Worm (Caenorhabditis elegans) whole organism, L4 larva: ENCODE measurements around the gene C18D11.10.

Source experiments
- F10B5.3 ChIP-seq: sonication (generic microtip); optimal IDR thresholded peaks from 2 replicates; lab custom pipeline; 2016; ENCODE audit warnings: mild to moderate bottlenecking, missing genetic modification characterization, missing compliant biosample characterization
- F26F4.8 ChIP-seq: fragments of 200-800 bp; sonication (Bioruptor generic); conservative IDR thresholded peaks from 2 replicates; pipeline ENCODE4 v1.3.6; 2022; ENCODE audit warnings: missing genetic modification characterization, missing compliant biosample characterization
- F37D6.2 ChIP-seq: sonication (generic microtip); optimal IDR thresholded peaks from 2 replicates; lab custom pipeline; 2016; ENCODE audit warnings: mild to moderate bottlenecking, missing genetic modification characterization, missing compliant biosample characterization
- F44E2.7 ChIP-seq: fragments of 200-800 bp; sonication (Bioruptor generic); IDR thresholded peaks from 2 replicates; pipeline ENCODE4 v2.1.2; 2022; ENCODE audit warnings: missing genetic modification characterization, missing compliant biosample characterization
- F49E8.2 ChIP-seq: sonication (generic microtip); optimal IDR thresholded peaks from 2 replicates; lab custom pipeline; 2016; ENCODE audit warnings: missing compliant biosample characterization, mild to moderate bottlenecking, missing genetic modification characterization, borderline replicate concordance
- Y48G9A.11 ChIP-seq: fragments of 200-800 bp; sonication (Bioruptor generic); IDR thresholded peaks from 2 replicates; pipeline ENCODE4 v1.3.6; 2022; ENCODE audit warnings: missing genetic modification reagents, missing genetic modification characterization, missing compliant biosample characterization
- Y5F2A.4 ChIP-seq: fragments of 200-800 bp; sonication (Bioruptor generic); optimal IDR thresholded peaks from 2 replicates; lab custom pipeline; 2018; ENCODE audit warnings: mild to moderate bottlenecking, missing genetic modification characterization, missing compliant biosample characterization
- Y75B8A.6 ChIP-seq: fragments of 200-800 bp; sonication (Bioruptor generic); IDR thresholded peaks from 2 replicates; pipeline ENCODE4 v1.3.6; 2022; ENCODE audit warnings: missing genetic modification reagents, missing genetic modification characterization, missing compliant biosample characterization
- ama-1 ChIP-seq: fragments of 150-350 bp; optimal IDR thresholded peaks from 2 replicates; lab custom pipeline; 2014; ENCODE audit warnings: inconsistent platforms, mixed read lengths
- ceh-44 ChIP-seq: fragments of 200-800 bp; sonication (Bioruptor generic); IDR thresholded peaks from 2 replicates; pipeline ENCODE4 v1.3.6; 2022; ENCODE audit warnings: missing genetic modification reagents, missing genetic modification characterization, missing compliant biosample characterization
- ceh-82 ChIP-seq: sonication (generic microtip); optimal IDR thresholded peaks from 2 replicates; lab custom pipeline; 2017; ENCODE audit warnings: missing biosample characterization, missing genetic modification characterization
- ces-1 ChIP-seq: fragments of 150-350 bp; sonication (generic microtip); optimal IDR thresholded peaks from 4 replicates; lab custom pipeline; 2014; ENCODE audit warnings: missing biosample characterization, missing genetic modification reagents, missing genetic modification characterization
- ctbp-1 ChIP-seq: fragments of 200-800 bp; sonication (Bioruptor generic); IDR thresholded peaks from 2 replicates; pipeline ENCODE4 v1.3.6; 2022; ENCODE audit warnings: missing genetic modification reagents, missing genetic modification characterization, missing compliant biosample characterization
- daf-19 ChIP-seq: fragments of 200-800 bp; sonication (Bioruptor generic); conservative IDR thresholded peaks from 2 replicates; pipeline ENCODE4 v1.3.6; 2022; ENCODE audit warnings: missing genetic modification characterization, missing compliant biosample characterization
- daf-8 ChIP-seq: fragments of 200-800 bp; sonication (Bioruptor generic); IDR thresholded peaks from 2 replicates; pipeline ENCODE4 v1.3.6; 2022; ENCODE audit warnings: missing genetic modification characterization, missing compliant biosample characterization
- duxl-1 ChIP-seq: sonication (generic microtip); optimal IDR thresholded peaks from 2 replicates; lab custom pipeline; 2016; ENCODE audit warnings: mild to moderate bottlenecking, missing genetic modification characterization, moderate library complexity, missing compliant biosample characterization; ENCODE audit not compliant: poor library complexity
- dve-1 ChIP-seq: sonication (generic microtip); optimal IDR thresholded peaks from 2 replicates; lab custom pipeline; 2017; ENCODE audit warnings: antibody characterized with exemption, mild to moderate bottlenecking, missing genetic modification characterization, missing compliant biosample characterization; ENCODE audit not compliant: insufficient read depth
- egl-43 ChIP-seq: fragments of 200-800 bp; sonication (Bioruptor generic); IDR thresholded peaks from 2 replicates; pipeline ENCODE4 v1.3.6; 2022; ENCODE audit warnings: missing genetic modification reagents, missing genetic modification characterization, missing compliant biosample characterization
- fos-1 ChIP-seq: fragments of 150-350 bp; optimal IDR thresholded peaks from 2 replicates; lab custom pipeline; 2014; ENCODE audit warnings: missing biosample characterization, missing genetic modification characterization
- hlh-11 ChIP-seq: fragments of 200-800 bp; sonication (Bioruptor generic); optimal IDR thresholded peaks from 2 replicates; lab custom pipeline; 2018; ENCODE audit warnings: mild to moderate bottlenecking, missing genetic modification characterization, missing compliant biosample characterization
- hlh-30 ChIP-seq: sonication (generic microtip); optimal IDR thresholded peaks from 2 replicates; lab custom pipeline; 2017; ENCODE audit warnings: antibody characterized with exemption, mild to moderate bottlenecking, missing genetic modification characterization, missing compliant biosample characterization; ENCODE audit not compliant: insufficient read depth
- hmg-1.1 ChIP-seq: fragments of 200-800 bp; sonication (Bioruptor generic); IDR thresholded peaks from 2 replicates; pipeline ENCODE4 v1.3.6; 2022; ENCODE audit warnings: missing genetic modification reagents, missing genetic modification characterization, missing compliant biosample characterization
- jun-1 ChIP-seq: fragments of 150-350 bp; optimal IDR thresholded peaks from 2 replicates; lab custom pipeline; 2014; ENCODE audit warnings: missing biosample characterization, missing genetic modification reagents, missing genetic modification characterization
- lin-13 ChIP-seq: fragments of 150-350 bp; optimal IDR thresholded peaks from 2 replicates; lab custom pipeline; 2014; ENCODE audit warnings: missing biosample characterization, missing genetic modification reagents, missing genetic modification characterization
- lin-15B ChIP-seq: fragments of 150-350 bp; sonication (generic microtip); optimal IDR thresholded peaks from 3 replicates; lab custom pipeline; 2014; ENCODE audit warnings: missing biosample characterization, missing genetic modification characterization
- lin-29 ChIP-seq: fragments of 200-800 bp; sonication (Bioruptor generic); IDR thresholded peaks from 2 replicates; pipeline ENCODE4 v1.3.6; 2022; ENCODE audit warnings: missing genetic modification reagents, missing genetic modification characterization, missing compliant biosample characterization
- lin-38 ChIP-seq: fragments of 200-800 bp; sonication (Bioruptor generic); IDR thresholded peaks from 2 replicates; pipeline ENCODE4 v1.3.6; 2022; ENCODE audit warnings: missing genetic modification reagents, missing genetic modification characterization, missing compliant biosample characterization
- lir-3 ChIP-seq: sonication (generic microtip); optimal IDR thresholded peaks from 2 replicates; lab custom pipeline; 2016; ENCODE audit warnings: mild to moderate bottlenecking, missing genetic modification characterization, missing compliant biosample characterization
- lsy-2 ChIP-seq, 2 experiments: fragments of 150-350 bp in 1 of 2; sonication (generic microtip) in 1 of 2; optimal IDR thresholded peaks; 2 replicates each; lab custom pipeline; 2014 to 2017; ENCODE audit warnings: missing biosample characterization in 2 of 2, missing genetic modification characterization in 2 of 2
- madf-5 ChIP-seq, 2 experiments: fragments of 200-800 bp; sonication (Bioruptor generic); IDR thresholded peaks; 2 replicates each; pipeline ENCODE4 v1.3.6; 2022; ENCODE audit warnings: missing compliant biosample characterization in 2 of 2, missing genetic modification characterization in 2 of 2
- madf-9 ChIP-seq: fragments of 200-800 bp; sonication (Bioruptor generic); conservative IDR thresholded peaks from 2 replicates; pipeline ENCODE4 v1.3.6; 2022; ENCODE audit warnings: missing genetic modification reagents, missing genetic modification characterization, missing compliant biosample characterization
- mxl-2 ChIP-seq: fragments of 200-800 bp; sonication (Bioruptor generic); conservative IDR thresholded peaks from 2 replicates; pipeline ENCODE4 v1.3.6; 2022; ENCODE audit warnings: missing genetic modification reagents, missing genetic modification characterization, missing compliant biosample characterization
- nhr-11 ChIP-seq: fragments of 150-350 bp; optimal IDR thresholded peaks from 2 replicates; lab custom pipeline; 2014; ENCODE audit warnings: missing biosample characterization, missing genetic modification characterization
- nhr-237 ChIP-seq: sonication (generic microtip); optimal IDR thresholded peaks from 2 replicates; lab custom pipeline; 2017; ENCODE audit warnings: missing biosample characterization, missing genetic modification characterization
- nhr-42 ChIP-seq: fragments of 200-800 bp; sonication (Bioruptor generic); IDR thresholded peaks from 2 replicates; pipeline ENCODE4 v1.3.6; 2022; ENCODE audit warnings: missing genetic modification characterization, missing compliant biosample characterization
- nhr-76 ChIP-seq: fragments of 150-350 bp; optimal IDR thresholded peaks from 2 replicates; lab custom pipeline; 2014; ENCODE audit warnings: missing biosample characterization, missing genetic modification characterization
- nhr-77 ChIP-seq: fragments of 150-350 bp; optimal IDR thresholded peaks from 2 replicates; lab custom pipeline; 2014; ENCODE audit warnings: missing biosample characterization, missing genetic modification characterization
- sdz-12 ChIP-seq: fragments of 200-800 bp; sonication (Bioruptor generic); optimal IDR thresholded peaks from 2 replicates; lab custom pipeline; 2018; ENCODE audit warnings: mild to moderate bottlenecking, missing genetic modification characterization, missing compliant biosample characterization
- skn-1 ChIP-seq: fragments of 150-350 bp; optimal IDR thresholded peaks from 2 replicates; lab custom pipeline; 2014; ENCODE audit warnings: missing biosample characterization, missing genetic modification characterization
- snpc-1.2 ChIP-seq: fragments of 200-800 bp; sonication (Bioruptor generic); IDR thresholded peaks from 2 replicates; pipeline ENCODE4 v1.3.6; 2022; ENCODE audit warnings: missing genetic modification reagents, missing genetic modification characterization, missing compliant biosample characterization
- spr-1 ChIP-seq: sonication (generic microtip); optimal IDR thresholded peaks from 2 replicates; lab custom pipeline; 2016; ENCODE audit warnings: mild to moderate bottlenecking, missing genetic modification characterization, missing compliant biosample characterization
- tag-97 ChIP-seq: fragments of 200-800 bp; sonication (Bioruptor generic); IDR thresholded peaks from 2 replicates; pipeline ENCODE4 v1.3.6; 2022; ENCODE audit warnings: missing genetic modification characterization, missing compliant biosample characterization
- unc-39 ChIP-seq: sonication (generic microtip); optimal IDR thresholded peaks from 2 replicates; lab custom pipeline; 2017; ENCODE audit warnings: missing biosample characterization, missing genetic modification characterization
- unc-62 ChIP-seq, 3 experiments: fragments of 150-350 bp in 1 of 3; sonication (generic microtip); optimal IDR thresholded peaks in 2 of 3; peaks in 1 of 3; 1 replicate in 1 of 3; 2 replicates in 2 of 3; lab custom pipeline; 2014 to 2017; ENCODE audit warnings: missing biosample characterization in 3 of 3, missing genetic modification characterization in 3 of 3, missing genetic modification reagents in 3 of 3, missing genotype in 1 of 3
- vab-7 ChIP-seq: fragments of 200-800 bp; sonication (Bioruptor generic); IDR thresholded peaks from 2 replicates; pipeline ENCODE4 v1.3.6; 2022; ENCODE audit warnings: missing genetic modification reagents, missing genetic modification characterization, missing compliant biosample characterization
- zfp-2 ChIP-seq: sonication (generic microtip); optimal IDR thresholded peaks from 2 replicates; lab custom pipeline; 2016; ENCODE audit warnings: mild to moderate bottlenecking, missing genetic modification characterization, missing compliant biosample characterization
- zip-2 ChIP-seq: fragments of 150-350 bp; optimal IDR thresholded peaks from 2 replicates; lab custom pipeline; 2014; ENCODE audit warnings: missing biosample characterization, missing genetic modification characterization
- ztf-11 ChIP-seq: fragments of 150-350 bp; optimal IDR thresholded peaks from 2 replicates; lab custom pipeline; 2014; ENCODE audit warnings: missing biosample characterization, missing genetic modification characterization
- ztf-7 ChIP-seq: fragments of 150-350 bp; optimal IDR thresholded peaks from 2 replicates; lab custom pipeline; 2014; ENCODE audit warnings: missing biosample characterization, missing genetic modification characterization

Gene C18D11.10

DNA sequence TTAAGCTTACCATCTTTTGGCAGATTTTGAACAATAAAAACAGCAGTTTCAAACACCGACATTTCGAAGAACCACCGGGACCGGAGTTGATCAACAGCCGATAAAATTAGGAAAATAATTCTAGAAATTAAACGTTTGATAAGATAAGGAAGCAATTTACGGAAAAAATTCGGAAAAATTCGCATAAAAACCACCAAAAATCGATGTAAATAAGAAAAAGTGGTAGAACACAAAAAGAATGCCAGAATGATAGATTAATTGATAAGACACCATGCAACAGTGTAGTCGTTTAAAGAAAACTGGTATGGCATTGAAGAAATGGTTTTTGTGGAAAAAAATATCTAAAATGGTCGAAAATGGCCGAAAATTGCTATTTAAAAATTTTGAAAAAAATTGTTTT is 14.9 kb downstream of the C18D11.10 start, which contains the start of gene maa-1 (continued):
- no peak for TF ChIP-seq F49E8.2 (tag; lab: Kevin White, UChicago)
- TF ChIP-seq nhr-77 (tag; lab: Kevin White, UChicago) = peak; percentile 48
- no peak for TF ChIP-seq nhr-42 (GFP tag; lab: Robert Waterston, UW)
- no peak for TF ChIP-seq F26F4.8 (GFP tag; lab: Robert Waterston, UW)
- TF ChIP-seq F37D6.2 (tag; lab: Kevin White, UChicago) = no peak
- TF ChIP-seq ama-1 (lab: Kevin White, UChicago) = no peak
- TF ChIP-seq zip-2 (tag; lab: Kevin White, UChicago) = no peak
- no peak for TF ChIP-seq ztf-11 (tag; lab: Kevin White, UChicago)
- no peak for TF ChIP-seq madf-9
- TF ChIP-seq spr-1 = no peak
- TF ChIP-seq vab-7 (GFP tag; lab: Robert Waterston, UW) = no peak
- no peak for TF ChIP-seq jun-1 (tag; lab: Kevin White, UChicago)
- no peak for TF ChIP-seq sdz-12
- no peak for TF ChIP-seq Y5F2A.4 (GFP tag; lab: Kevin White, UChicago)
- TF ChIP-seq snpc-1.2 = no peak
- peak; percentile 74 for TF ChIP-seq dve-1
- no peak for TF ChIP-seq unc-62 (GFP tag; optimal IDR thresholded peaks at IDR 0.05 in 1 of 2; lab: Kevin White, UChicago)
- TF ChIP-seq unc-62 (tag; optimal IDR thresholded peaks at IDR 0.05; lab: Kevin White, UChicago) = no peak
- TF ChIP-seq lin-13 (GFP tag; lab: Kevin White, UChicago) = no peak
- TF ChIP-seq Y75B8A.6 = no peak
- no peak for TF ChIP-seq mxl-2 (GFP tag; lab: Robert Waterston, UW)
- no peak for TF ChIP-seq egl-43
- TF ChIP-seq lir-3 = no peak
- TF ChIP-seq ceh-82 = no peak
- TF ChIP-seq nhr-11 (tag; lab: Kevin White, UChicago) = no peak
- TF ChIP-seq hlh-11 (tag; lab: Kevin White, UChicago) = peak; percentile 64
- TF ChIP-seq daf-8 = no peak
- no peak for TF ChIP-seq ces-1
- TF ChIP-seq madf-5 (GFP tag; IDR thresholded peaks at IDR 0.05; lab: Robert Waterston, UW) = no peak

DNA sequence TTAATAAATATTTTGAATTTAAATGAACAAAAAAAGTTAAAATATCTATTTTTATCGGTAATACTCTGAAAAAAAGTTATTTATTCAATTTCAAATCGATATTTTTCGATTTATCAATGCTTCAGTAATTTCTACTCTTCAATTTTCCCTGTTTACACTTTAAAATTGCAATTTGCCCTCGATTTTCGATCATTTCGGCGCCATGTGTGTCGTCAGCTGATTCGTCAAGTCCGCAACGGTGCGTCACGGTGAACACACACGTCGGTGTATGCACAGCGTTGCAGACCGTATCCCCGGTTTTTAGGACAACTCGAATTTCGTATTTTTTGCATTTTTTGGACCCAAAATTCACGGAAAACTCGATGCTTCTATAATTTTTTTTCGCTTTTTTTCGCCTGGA is 15.7 kb downstream of the C18D11.10 start, which contains the start of gene C18D11.3:
C18D11.3 (plus strand) TSS at position 189 of the 400 bp plus-strand sequence.
- TF ChIP-seq lin-29 (GFP tag; lab: Robert Waterston, UW) = 0 out of 2 replicates have a peak, but pooled peaks have one; percentile 48
- no peak for TF ChIP-seq ctbp-1
- TF ChIP-seq ceh-82 = no peak
- TF ChIP-seq skn-1 (tag; lab: Kevin White, UChicago) = no peak
- peak; percentile 20 for TF ChIP-seq ama-1 (lab: Kevin White, UChicago)
- peak; percentile 83 for TF ChIP-seq nhr-11 (tag; lab: Kevin White, UChicago)
- no peak for TF ChIP-seq ceh-44 (GFP tag; lab: Robert Waterston, UW)
- TF ChIP-seq F10B5.3 (tag; lab: Kevin White, UChicago) = no peak
- TF ChIP-seq Y48G9A.11 (GFP tag; lab: Robert Waterston, UW) = no peak
- TF ChIP-seq F44E2.7 (GFP tag; lab: Robert Waterston, UW) = no peak
- 0 out of 4 replicates have a peak, but pooled peaks of 1 of the 2 experiments have one; percentile 8 for TF ChIP-seq madf-5 (GFP tag; IDR thresholded peaks at IDR 0.05; lab: Robert Waterston, UW)
- TF ChIP-seq lsy-2 (tag; optimal IDR thresholded peaks at IDR 0.05; lab: Kevin White, UChicago) = peak; percentile 87 to 98
- no peak for TF ChIP-seq spr-1
- no peak for TF ChIP-seq daf-19 (GFP tag; lab: Robert Waterston, UW)
- TF ChIP-seq Y75B8A.6 = no peak
- TF ChIP-seq F37D6.2 (tag; lab: Kevin White, UChicago) = peak; percentile 25
- TF ChIP-seq zfp-2 (tag; lab: Kevin White, UChicago) = no peak
- TF ChIP-seq lin-38 (GFP tag; lab: Robert Waterston, UW) = peak; percentile 83
- peak; percentile 56 for TF ChIP-seq ztf-7 (tag; lab: Kevin White, UChicago)
- TF ChIP-seq unc-39 (tag; lab: Kevin White, UChicago) = no peak
- TF ChIP-seq duxl-1 (tag; lab: Kevin White, UChicago) = no peak
- peak in 1 of 2 experiments; percentile 97 for TF ChIP-seq unc-62 (GFP tag; optimal IDR thresholded peaks at IDR 0.05 in 1 of 2; lab: Kevin White, UChicago)
- TF ChIP-seq unc-62 (tag; optimal IDR thresholded peaks at IDR 0.05; lab: Kevin White, UChicago) = no peak
- no peak for TF ChIP-seq ztf-11 (tag; lab: Kevin White, UChicago)
- TF ChIP-seq egl-43 = 0 out of 2 replicates have a peak, but pooled peaks have one; percentile 5
- no peak for TF ChIP-seq zip-2 (tag; lab: Kevin White, UChicago)
- no peak for TF ChIP-seq mxl-2 (GFP tag; lab: Robert Waterston, UW)
- no peak for TF ChIP-seq nhr-237 (tag; lab: Kevin White, UChicago)
- TF ChIP-seq daf-8 = no peak
- TF ChIP-seq sdz-12 = no peak
- peak; percentile 73 for TF ChIP-seq hmg-1.1 (GFP tag; lab: Robert Waterston, UW)
- TF ChIP-seq tag-97 = no peak
- TF ChIP-seq nhr-76 (tag; lab: Kevin White, UChicago) = no peak
- TF ChIP-seq hlh-30 (tag; lab: Kevin White, UChicago) = peak; percentile 99
- TF ChIP-seq fos-1 (tag; lab: Kevin White, UChicago) = no peak
- no peak for TF ChIP-seq lin-15B (tag; lab: Kevin White, UChicago)
